Worm (Caenorhabditis elegans) whole organism, L4 larva: ENCODE results near the gene Y48E1B.8.

Experiments used
- F26F4.8 ChIP-seq: fragments of 200-800 bp; sonication (Bioruptor generic); conservative IDR thresholded peaks from 2 replicates; pipeline ENCODE4 v1.3.6; 2022; ENCODE audit warnings: missing genetic modification characterization, missing compliant biosample characterization
- F49E8.2 ChIP-seq: sonication (generic microtip); optimal IDR thresholded peaks from 2 replicates; lab custom pipeline; 2016; ENCODE audit warnings: missing compliant biosample characterization, mild to moderate bottlenecking, missing genetic modification characterization, borderline replicate concordance
- T20F7.1 ChIP-seq: fragments of 200-800 bp; sonication (Bioruptor generic); optimal IDR thresholded peaks from 2 replicates; lab custom pipeline; 2018; ENCODE audit warnings: mild to moderate bottlenecking, missing genetic modification characterization, missing compliant biosample characterization
- T26A8.4 ChIP-seq: fragments of 200-800 bp; sonication (Bioruptor generic); IDR thresholded peaks from 2 replicates; pipeline ENCODE4 v1.3.6; 2022; ENCODE audit warnings: missing genetic modification characterization, missing compliant biosample characterization
- Y105C5A.15 ChIP-seq: fragments of 200-800 bp; sonication (Bioruptor generic); IDR thresholded peaks from 2 replicates; pipeline ENCODE4 v1.3.6; 2022; ENCODE audit warnings: missing genetic modification characterization, missing compliant biosample characterization
- Y5F2A.4 ChIP-seq: fragments of 200-800 bp; sonication (Bioruptor generic); optimal IDR thresholded peaks from 2 replicates; lab custom pipeline; 2018; ENCODE audit warnings: mild to moderate bottlenecking, missing genetic modification characterization, missing compliant biosample characterization
- ZK337.2 ChIP-seq: fragments of 200-800 bp; sonication (Bioruptor generic); IDR thresholded peaks from 2 replicates; pipeline ENCODE4 v1.3.6; 2022; ENCODE audit warnings: missing genetic modification reagents, missing genetic modification characterization, missing compliant biosample characterization
- ZK546.5 ChIP-seq, 2 experiments: sonication (generic microtip); optimal IDR thresholded peaks; 2 replicates each; lab custom pipeline; 2017; ENCODE audit warnings: missing biosample characterization in 2 of 2, missing genetic modification characterization in 2 of 2
- aha-1 ChIP-seq: fragments of 150-350 bp; peaks from one replicate; lab custom pipeline; 2014; ENCODE audit warnings: missing biosample characterization, missing genetic modification characterization
- ama-1 ChIP-seq: fragments of 150-350 bp; optimal IDR thresholded peaks from 2 replicates; lab custom pipeline; 2014; ENCODE audit warnings: inconsistent platforms, mixed read lengths
- ceh-62 ChIP-seq: sonication (generic microtip); optimal IDR thresholded peaks from 2 replicates; lab custom pipeline; 2017; ENCODE audit warnings: missing biosample characterization, missing genetic modification characterization
- daf-16 ChIP-seq, 3 experiments: sonication (generic microtip); optimal IDR thresholded peaks; 2 replicates each; lab custom pipeline; 2016 to 2017; ENCODE audit warnings: missing genetic modification characterization in 3 of 3, missing genetic modification reagents in 3 of 3, mild to moderate bottlenecking in 2 of 3, missing compliant biosample characterization in 2 of 3, missing biosample characterization in 1 of 3, moderate library complexity in 1 of 3
- dmd-6 ChIP-seq: fragments of 200-800 bp; sonication (Bioruptor generic); IDR thresholded peaks from 2 replicates; pipeline ENCODE4 v1.3.6; 2022; ENCODE audit warnings: missing genetic modification reagents, missing genetic modification characterization, missing compliant biosample characterization
- dmd-9 ChIP-seq: fragments of 200-800 bp; sonication (Bioruptor generic); IDR thresholded peaks from 2 replicates; pipeline ENCODE4 v1.3.6; 2022; ENCODE audit warnings: missing genetic modification reagents, missing genetic modification characterization, missing compliant biosample characterization
- dve-1 ChIP-seq: sonication (generic microtip); optimal IDR thresholded peaks from 2 replicates; lab custom pipeline; 2017; ENCODE audit warnings: antibody characterized with exemption, mild to moderate bottlenecking, missing genetic modification characterization, missing compliant biosample characterization; ENCODE audit not compliant: insufficient read depth
- egl-27 ChIP-seq: sonication (generic microtip); optimal IDR thresholded peaks from 3 replicates; lab custom pipeline; 2017; ENCODE audit warnings: missing biosample characterization, missing genetic modification reagents, missing genetic modification characterization
- gei-8 ChIP-seq: fragments of 200-800 bp; sonication (Bioruptor generic); optimal IDR thresholded peaks from 2 replicates; lab custom pipeline; 2018; ENCODE audit warnings: mild to moderate bottlenecking, missing genetic modification characterization, missing compliant biosample characterization
- hlh-11 ChIP-seq: fragments of 200-800 bp; sonication (Bioruptor generic); optimal IDR thresholded peaks from 2 replicates; lab custom pipeline; 2018; ENCODE audit warnings: mild to moderate bottlenecking, missing genetic modification characterization, missing compliant biosample characterization
- hlh-30 ChIP-seq: sonication (generic microtip); optimal IDR thresholded peaks from 2 replicates; lab custom pipeline; 2017; ENCODE audit warnings: antibody characterized with exemption, mild to moderate bottlenecking, missing genetic modification characterization, missing compliant biosample characterization; ENCODE audit not compliant: insufficient read depth
- hmg-1.1 ChIP-seq: fragments of 200-800 bp; sonication (Bioruptor generic); IDR thresholded peaks from 2 replicates; pipeline ENCODE4 v1.3.6; 2022; ENCODE audit warnings: missing genetic modification reagents, missing genetic modification characterization, missing compliant biosample characterization
- lin-13 ChIP-seq: fragments of 150-350 bp; optimal IDR thresholded peaks from 2 replicates; lab custom pipeline; 2014; ENCODE audit warnings: missing biosample characterization, missing genetic modification reagents, missing genetic modification characterization
- lin-39 ChIP-seq: fragments of 150-350 bp; optimal IDR thresholded peaks from 2 replicates; lab custom pipeline; 2014; ENCODE audit warnings: missing biosample characterization, missing genetic modification reagents, missing genetic modification characterization
- lir-3 ChIP-seq: sonication (generic microtip); optimal IDR thresholded peaks from 2 replicates; lab custom pipeline; 2016; ENCODE audit warnings: mild to moderate bottlenecking, missing genetic modification characterization, missing compliant biosample characterization
- lsy-2 ChIP-seq, 2 experiments: fragments of 150-350 bp in 1 of 2; sonication (generic microtip) in 1 of 2; optimal IDR thresholded peaks; 2 replicates each; lab custom pipeline; 2014 to 2017; ENCODE audit warnings: missing biosample characterization in 2 of 2, missing genetic modification characterization in 2 of 2
- madf-9 ChIP-seq: fragments of 200-800 bp; sonication (Bioruptor generic); conservative IDR thresholded peaks from 2 replicates; pipeline ENCODE4 v1.3.6; 2022; ENCODE audit warnings: missing genetic modification reagents, missing genetic modification characterization, missing compliant biosample characterization
- mdl-1 ChIP-seq, 2 experiments: fragments of 150-350 bp in 1 of 2; sonication (generic microtip) in 1 of 2; optimal IDR thresholded peaks; 2 replicates each; lab custom pipeline; 2014 to 2017; ENCODE audit warnings: missing biosample characterization in 2 of 2, missing genetic modification characterization in 2 of 2
- mxl-3 ChIP-seq: fragments of 200-800 bp; sonication (Bioruptor generic); optimal IDR thresholded peaks from 2 replicates; lab custom pipeline; 2018; ENCODE audit warnings: mild to moderate bottlenecking, missing genetic modification characterization, missing compliant biosample characterization
- nhr-10 ChIP-seq: fragments of 150-350 bp; optimal IDR thresholded peaks from 2 replicates; lab custom pipeline; 2014; ENCODE audit warnings: missing biosample characterization, missing genetic modification characterization
- nhr-102 ChIP-seq: sonication (generic microtip); optimal IDR thresholded peaks from 2 replicates; lab custom pipeline; 2016; ENCODE audit warnings: mild to moderate bottlenecking, missing genetic modification characterization, moderate library complexity, missing compliant biosample characterization
- nhr-111 ChIP-seq: fragments of 200-800 bp; sonication (Bioruptor generic); optimal IDR thresholded peaks from 2 replicates; lab custom pipeline; 2018; ENCODE audit warnings: mild to moderate bottlenecking, missing genetic modification characterization, missing compliant biosample characterization
- nhr-237 ChIP-seq: sonication (generic microtip); optimal IDR thresholded peaks from 2 replicates; lab custom pipeline; 2017; ENCODE audit warnings: missing biosample characterization, missing genetic modification characterization
- nhr-28 ChIP-seq: fragments of 150-350 bp; optimal IDR thresholded peaks from 2 replicates; lab custom pipeline; 2014; ENCODE audit warnings: missing biosample characterization, missing genetic modification characterization
- nhr-42 ChIP-seq: fragments of 200-800 bp; sonication (Bioruptor generic); IDR thresholded peaks from 2 replicates; pipeline ENCODE4 v1.3.6; 2022; ENCODE audit warnings: missing genetic modification characterization, missing compliant biosample characterization
- nhr-48 ChIP-seq: sonication (generic microtip); optimal IDR thresholded peaks from 2 replicates; lab custom pipeline; 2016; ENCODE audit warnings: mild to moderate bottlenecking, missing genetic modification characterization, missing compliant biosample characterization
- nhr-6 ChIP-seq: fragments of 150-350 bp; optimal IDR thresholded peaks from 2 replicates; lab custom pipeline; 2014; ENCODE audit warnings: missing biosample characterization, missing genetic modification characterization
- nhr-76 ChIP-seq: fragments of 150-350 bp; optimal IDR thresholded peaks from 2 replicates; lab custom pipeline; 2014; ENCODE audit warnings: missing biosample characterization, missing genetic modification characterization
- nhr-77 ChIP-seq: fragments of 150-350 bp; optimal IDR thresholded peaks from 2 replicates; lab custom pipeline; 2014; ENCODE audit warnings: missing biosample characterization, missing genetic modification characterization
- php-3 ChIP-seq: fragments of 200-800 bp; sonication (Bioruptor generic); IDR thresholded peaks from 2 replicates; pipeline ENCODE4 v1.3.6; 2022; ENCODE audit warnings: missing genetic modification reagents, missing genetic modification characterization, missing compliant biosample characterization
- pqm-1 ChIP-seq: sonication (generic microtip); optimal IDR thresholded peaks from 2 replicates; lab custom pipeline; 2017; ENCODE audit warnings: missing biosample characterization, missing genetic modification characterization
- saeg-2 ChIP-seq: fragments of 200-800 bp; sonication (Bioruptor generic); IDR thresholded peaks from 2 replicates; pipeline ENCODE4 v1.3.6; 2022; ENCODE audit warnings: missing genetic modification reagents, missing genetic modification characterization, missing compliant biosample characterization
- spr-3 ChIP-seq: fragments of 200-800 bp; sonication (Bioruptor generic); optimal IDR thresholded peaks from 2 replicates; lab custom pipeline; 2018; ENCODE audit warnings: mild to moderate bottlenecking, missing genetic modification characterization, missing compliant biosample characterization
- unc-39 ChIP-seq: sonication (generic microtip); optimal IDR thresholded peaks from 2 replicates; lab custom pipeline; 2017; ENCODE audit warnings: missing biosample characterization, missing genetic modification characterization
- vab-7 ChIP-seq: fragments of 200-800 bp; sonication (Bioruptor generic); IDR thresholded peaks from 2 replicates; pipeline ENCODE4 v1.3.6; 2022; ENCODE audit warnings: missing genetic modification reagents, missing genetic modification characterization, missing compliant biosample characterization
- zfp-3 ChIP-seq: fragments of 200-800 bp; sonication (Bioruptor generic); conservative IDR thresholded peaks from 2 replicates; pipeline ENCODE4 v1.3.6; 2022; ENCODE audit warnings: missing genetic modification reagents, missing genetic modification characterization, missing compliant biosample characterization
- zip-11 ChIP-seq: fragments of 200-800 bp; sonication (Bioruptor generic); IDR thresholded peaks from 2 replicates; pipeline ENCODE4 v1.3.6; 2022; ENCODE audit warnings: missing genetic modification characterization, missing compliant biosample characterization
- ztf-11 ChIP-seq: fragments of 150-350 bp; optimal IDR thresholded peaks from 2 replicates; lab custom pipeline; 2014; ENCODE audit warnings: missing biosample characterization, missing genetic modification characterization
- ztf-7 ChIP-seq: fragments of 150-350 bp; optimal IDR thresholded peaks from 2 replicates; lab custom pipeline; 2014; ENCODE audit warnings: missing biosample characterization, missing genetic modification characterization

Y48E1B.8 gene

ce11 chrII:13596505-13596977, 11.0 kb downstream of the Y48E1B.8 start, which contains the start of the genes fbxc-23 and csc-1 (continued):
- TF ChIP-seq hmg-1.1 (GFP tag; lab: Robert Waterston, UW) (0 out of 2 replicates have a peak, but pooled peaks have one; percentile 15), spr-3 (GFP tag; lab: Kevin White, UChicago) (no peak), lin-39 (tag; lab: Kevin White, UChicago) (no peak), T20F7.1 (no peak), nhr-10 (tag; lab: Kevin White, UChicago) (no peak), daf-16 (GFP tag; optimal IDR thresholded peaks at IDR 0.05; lab: Kevin White, UChicago) (no peak), daf-16 (tag; optimal IDR thresholded peaks at IDR 0.05; lab: Kevin White, UChicago) (peak; percentile 50), T26A8.4 (GFP tag; lab: Robert Waterston, UW) (no peak), php-3 (GFP tag; lab: Robert Waterston, UW) (no peak), F49E8.2 (tag; lab: Kevin White, UChicago) (no peak), egl-27 (tag; lab: Kevin White, UChicago) (no peak), ZK546.5 (tag; optimal IDR thresholded peaks at IDR 0.05; lab: Kevin White, UChicago) (no peak), dve-1 (tag; lab: Kevin White, UChicago) (peak; percentile 37), nhr-237 (tag; lab: Kevin White, UChicago) (no peak), pqm-1 (tag; lab: Kevin White, UChicago) (no peak), unc-39 (tag; lab: Kevin White, UChicago) (no peak), ZK337.2 (GFP tag; lab: Robert Waterston, UW) (no peak), lin-13 (no peak), ztf-7 (tag; lab: Kevin White, UChicago) (no peak), Y5F2A.4 (no peak)

- TF ChIP-seq ceh-62 (tag; lab: Kevin White, UChicago): no peak
- no peak for TF ChIP-seq Y105C5A.15
- no peak for TF ChIP-seq mdl-1 (tag; optimal IDR thresholded peaks at IDR 0.05; lab: Kevin White, UChicago)
- no peak for TF ChIP-seq nhr-77
- no peak for TF ChIP-seq nhr-111 (GFP tag; lab: Kevin White, UChicago)
- no peak for TF ChIP-seq nhr-10 (tag; lab: Kevin White, UChicago)
- no peak for TF ChIP-seq nhr-42 (GFP tag; lab: Robert Waterston, UW)
- TF ChIP-seq dmd-9 (GFP tag; lab: Robert Waterston, UW): no peak
- no peak for TF ChIP-seq zfp-3 (GFP tag; lab: Robert Waterston, UW)
- TF ChIP-seq zip-11 (GFP tag; lab: Robert Waterston, UW): no peak
- no peak for TF ChIP-seq nhr-76
- TF ChIP-seq vab-7 (GFP tag; lab: Robert Waterston, UW): no peak
- no peak for TF ChIP-seq gei-8 (GFP tag; lab: Kevin White, UChicago)
- no peak for TF ChIP-seq dve-1 (tag; lab: Kevin White, UChicago)
- no peak for TF ChIP-seq lir-3 (tag; lab: Kevin White, UChicago)
- no peak for TF ChIP-seq saeg-2 (GFP tag; lab: Robert Waterston, UW)
- no peak for TF ChIP-seq ama-1 (lab: Kevin White, UChicago)
- no peak for TF ChIP-seq nhr-6 (tag; lab: Kevin White, UChicago)
Measured at ce11 chrII:13600904-13601303, 15.4 kb downstream of the Y48E1B.8 start, which contains the start of gene csp-1. Gene csp-1, plus strand, starts transcription at chrII:13601204.

ce11 chrII:13609655-13610054, 24.1 kb downstream of the Y48E1B.8 start, which contains the start of gene gst-20:
Gene gst-20, minus strand, starts transcription at chrII:13609824.
- peak in 1 of 2 experiments; percentile 85 for TF ChIP-seq mdl-1 (tag; optimal IDR thresholded peaks at IDR 0.05; lab: Kevin White, UChicago)
- no peak for TF ChIP-seq ztf-11 (tag; lab: Kevin White, UChicago)
- TF ChIP-seq nhr-28: peak; percentile 72
- TF ChIP-seq daf-16 (GFP tag; optimal IDR thresholded peaks at IDR 0.05; lab: Kevin White, UChicago): no peak
- TF ChIP-seq daf-16 (tag; optimal IDR thresholded peaks at IDR 0.05; lab: Kevin White, UChicago): peak; percentile 84
- TF ChIP-seq nhr-6 (tag; lab: Kevin White, UChicago): peak; percentile 22
- TF ChIP-seq Y105C5A.15: no peak
- peak; percentile 79 for TF ChIP-seq dmd-6 (GFP tag; lab: Robert Waterston, UW)
- peak; percentile 53 for TF ChIP-seq nhr-48 (tag; lab: Kevin White, UChicago)
- peak; percentile 78 for TF ChIP-seq hlh-11
- peak; percentile 28 for TF ChIP-seq aha-1 (tag; lab: Kevin White, UChicago)
- peak; percentile 82 for TF ChIP-seq nhr-77
- TF ChIP-seq ZK337.2 (GFP tag; lab: Robert Waterston, UW): no peak
- peak; percentile 82 for TF ChIP-seq hlh-30 (tag; lab: Kevin White, UChicago)
- peak; percentile 75 for TF ChIP-seq dve-1 (tag; lab: Kevin White, UChicago)
- no peak for TF ChIP-seq madf-9 (GFP tag; lab: Robert Waterston, UW)
- peak; percentile 50 for TF ChIP-seq nhr-102
- TF ChIP-seq F26F4.8 (GFP tag; lab: Robert Waterston, UW): no peak
- TF ChIP-seq dmd-9 (GFP tag; lab: Robert Waterston, UW): no peak
- peak in 1 of 2 experiments; percentile 18 for TF ChIP-seq lsy-2 (tag; optimal IDR thresholded peaks at IDR 0.05; lab: Kevin White, UChicago)
- TF ChIP-seq pqm-1 (tag; lab: Kevin White, UChicago): peak; percentile 62
- peak; percentile 100 for TF ChIP-seq mxl-3 (GFP tag; lab: Kevin White, UChicago)
